Worm (Caenorhabditis elegans) whole organism, L4 larva: ENCODE results near the gene T03D8.6.

Experiments
- D1046.2 ChIP-seq: fragments of 200-800 bp; sonication (Bioruptor generic); IDR thresholded peaks from 2 replicates; pipeline ENCODE4 v1.3.6; 2022; ENCODE audit warnings: missing genetic modification characterization, missing compliant biosample characterization
- F10B5.3 ChIP-seq: sonication (generic microtip); optimal IDR thresholded peaks from 2 replicates; lab custom pipeline; 2016; ENCODE audit warnings: mild to moderate bottlenecking, missing genetic modification characterization, missing compliant biosample characterization
- F26F4.8 ChIP-seq: fragments of 200-800 bp; sonication (Bioruptor generic); conservative IDR thresholded peaks from 2 replicates; pipeline ENCODE4 v1.3.6; 2022; ENCODE audit warnings: missing genetic modification characterization, missing compliant biosample characterization
- F37D6.2 ChIP-seq: sonication (generic microtip); optimal IDR thresholded peaks from 2 replicates; lab custom pipeline; 2016; ENCODE audit warnings: mild to moderate bottlenecking, missing genetic modification characterization, missing compliant biosample characterization
- F44E2.7 ChIP-seq: fragments of 200-800 bp; sonication (Bioruptor generic); IDR thresholded peaks from 2 replicates; pipeline ENCODE4 v2.1.2; 2022; ENCODE audit warnings: missing genetic modification characterization, missing compliant biosample characterization
- R02D3.7 ChIP-seq: fragments of 150-350 bp; sonication (generic microtip); optimal IDR thresholded peaks from 3 replicates; lab custom pipeline; 2014; ENCODE audit warnings: missing biosample characterization, missing genetic modification characterization
- Y105C5A.15 ChIP-seq: fragments of 200-800 bp; sonication (Bioruptor generic); IDR thresholded peaks from 2 replicates; pipeline ENCODE4 v1.3.6; 2022; ENCODE audit warnings: missing genetic modification characterization, missing compliant biosample characterization
- Y48G9A.11 ChIP-seq: fragments of 200-800 bp; sonication (Bioruptor generic); IDR thresholded peaks from 2 replicates; pipeline ENCODE4 v1.3.6; 2022; ENCODE audit warnings: missing genetic modification reagents, missing genetic modification characterization, missing compliant biosample characterization
- ZK337.2 ChIP-seq: fragments of 200-800 bp; sonication (Bioruptor generic); IDR thresholded peaks from 2 replicates; pipeline ENCODE4 v1.3.6; 2022; ENCODE audit warnings: missing genetic modification reagents, missing genetic modification characterization, missing compliant biosample characterization
- aha-1 ChIP-seq: fragments of 150-350 bp; peaks from one replicate; lab custom pipeline; 2014; ENCODE audit warnings: missing biosample characterization, missing genetic modification characterization
- ceh-20 ChIP-seq: fragments of 200-800 bp; sonication (Bioruptor generic); IDR thresholded peaks from 2 replicates; pipeline ENCODE4 v1.3.6; 2022; ENCODE audit warnings: missing genetic modification reagents, missing genetic modification characterization, missing compliant biosample characterization
- ceh-28 ChIP-seq: fragments of 150-350 bp; optimal IDR thresholded peaks from 2 replicates; lab custom pipeline; 2014; ENCODE audit warnings: missing biosample characterization, missing genetic modification reagents, missing genetic modification characterization
- ceh-62 ChIP-seq: sonication (generic microtip); optimal IDR thresholded peaks from 2 replicates; lab custom pipeline; 2017; ENCODE audit warnings: missing biosample characterization, missing genetic modification characterization
- ceh-82 ChIP-seq: sonication (generic microtip); optimal IDR thresholded peaks from 2 replicates; lab custom pipeline; 2017; ENCODE audit warnings: missing biosample characterization, missing genetic modification characterization
- dpl-1 ChIP-seq: fragments of 150-350 bp; optimal IDR thresholded peaks from 2 replicates; lab custom pipeline; 2014; ENCODE audit warnings: missing biosample characterization, missing genetic modification reagents, missing genetic modification characterization
- dve-1 ChIP-seq: sonication (generic microtip); optimal IDR thresholded peaks from 2 replicates; lab custom pipeline; 2017; ENCODE audit warnings: antibody characterized with exemption, mild to moderate bottlenecking, missing genetic modification characterization, missing compliant biosample characterization; ENCODE audit not compliant: insufficient read depth
- egl-43 ChIP-seq: fragments of 200-800 bp; sonication (Bioruptor generic); IDR thresholded peaks from 2 replicates; pipeline ENCODE4 v1.3.6; 2022; ENCODE audit warnings: missing genetic modification reagents, missing genetic modification characterization, missing compliant biosample characterization
- fos-1 ChIP-seq: fragments of 150-350 bp; optimal IDR thresholded peaks from 2 replicates; lab custom pipeline; 2014; ENCODE audit warnings: missing biosample characterization, missing genetic modification characterization
- hlh-30 ChIP-seq: sonication (generic microtip); optimal IDR thresholded peaks from 2 replicates; lab custom pipeline; 2017; ENCODE audit warnings: antibody characterized with exemption, mild to moderate bottlenecking, missing genetic modification characterization, missing compliant biosample characterization; ENCODE audit not compliant: insufficient read depth
- lim-7 ChIP-seq: fragments of 200-800 bp; sonication (Bioruptor generic); IDR thresholded peaks from 2 replicates; pipeline ENCODE4 v1.3.6; 2022; ENCODE audit warnings: missing genetic modification characterization, missing compliant biosample characterization
- lin-15B ChIP-seq: fragments of 150-350 bp; sonication (generic microtip); optimal IDR thresholded peaks from 3 replicates; lab custom pipeline; 2014; ENCODE audit warnings: missing biosample characterization, missing genetic modification characterization
- lin-39 ChIP-seq: fragments of 150-350 bp; optimal IDR thresholded peaks from 2 replicates; lab custom pipeline; 2014; ENCODE audit warnings: missing biosample characterization, missing genetic modification reagents, missing genetic modification characterization
- mep-1 ChIP-seq: fragments of 150-350 bp; sonication (generic microtip); optimal IDR thresholded peaks from 3 replicates; lab custom pipeline; 2014; ENCODE audit warnings: missing biosample characterization, missing genetic modification characterization
- mes-2 ChIP-seq: sonication (generic microtip); optimal IDR thresholded peaks from 2 replicates; lab custom pipeline; 2016; ENCODE audit warnings: missing genotype, mild to moderate bottlenecking, missing genetic modification characterization, missing compliant biosample characterization; ENCODE audit not compliant: poor library complexity, severe bottlenecking
- mxl-3 ChIP-seq: fragments of 200-800 bp; sonication (Bioruptor generic); optimal IDR thresholded peaks from 2 replicates; lab custom pipeline; 2018; ENCODE audit warnings: mild to moderate bottlenecking, missing genetic modification characterization, missing compliant biosample characterization
- nhr-11 ChIP-seq: fragments of 150-350 bp; optimal IDR thresholded peaks from 2 replicates; lab custom pipeline; 2014; ENCODE audit warnings: missing biosample characterization, missing genetic modification characterization
- nhr-111 ChIP-seq: fragments of 200-800 bp; sonication (Bioruptor generic); optimal IDR thresholded peaks from 2 replicates; lab custom pipeline; 2018; ENCODE audit warnings: mild to moderate bottlenecking, missing genetic modification characterization, missing compliant biosample characterization
- nhr-41 ChIP-seq: fragments of 200-800 bp; sonication (Bioruptor generic); IDR thresholded peaks from 2 replicates; pipeline ENCODE4 v1.3.6; 2022; ENCODE audit warnings: missing genetic modification reagents, missing genetic modification characterization, missing compliant biosample characterization
- nhr-76 ChIP-seq: fragments of 150-350 bp; optimal IDR thresholded peaks from 2 replicates; lab custom pipeline; 2014; ENCODE audit warnings: missing biosample characterization, missing genetic modification characterization
- php-3 ChIP-seq: fragments of 200-800 bp; sonication (Bioruptor generic); IDR thresholded peaks from 2 replicates; pipeline ENCODE4 v1.3.6; 2022; ENCODE audit warnings: missing genetic modification reagents, missing genetic modification characterization, missing compliant biosample characterization
- pqm-1 ChIP-seq: sonication (generic microtip); optimal IDR thresholded peaks from 2 replicates; lab custom pipeline; 2017; ENCODE audit warnings: missing biosample characterization, missing genetic modification characterization
- rbr-2 ChIP-seq: sonication (generic microtip); optimal IDR thresholded peaks from 2 replicates; lab custom pipeline; 2016; ENCODE audit warnings: missing genotype, missing genetic modification characterization, missing compliant biosample characterization
- saeg-2 ChIP-seq: fragments of 200-800 bp; sonication (Bioruptor generic); IDR thresholded peaks from 2 replicates; pipeline ENCODE4 v1.3.6; 2022; ENCODE audit warnings: missing genetic modification reagents, missing genetic modification characterization, missing compliant biosample characterization
- sdz-12 ChIP-seq: fragments of 200-800 bp; sonication (Bioruptor generic); optimal IDR thresholded peaks from 2 replicates; lab custom pipeline; 2018; ENCODE audit warnings: mild to moderate bottlenecking, missing genetic modification characterization, missing compliant biosample characterization
- tra-1 ChIP-seq: fragments of 200-800 bp; sonication (Bioruptor generic); IDR thresholded peaks from 2 replicates; pipeline ENCODE4 v1.3.6; 2022; ENCODE audit warnings: missing genetic modification reagents, missing genetic modification characterization, missing compliant biosample characterization
- unc-62 ChIP-seq, 3 experiments: fragments of 150-350 bp in 1 of 3; sonication (generic microtip); optimal IDR thresholded peaks in 2 of 3; peaks in 1 of 3; 1 replicate in 1 of 3; 2 replicates in 2 of 3; lab custom pipeline; 2014 to 2017; ENCODE audit warnings: missing biosample characterization in 3 of 3, missing genetic modification characterization in 3 of 3, missing genetic modification reagents in 3 of 3, missing genotype in 1 of 3
- vab-7 ChIP-seq: fragments of 200-800 bp; sonication (Bioruptor generic); IDR thresholded peaks from 2 replicates; pipeline ENCODE4 v1.3.6; 2022; ENCODE audit warnings: missing genetic modification reagents, missing genetic modification characterization, missing compliant biosample characterization
- zip-11 ChIP-seq: fragments of 200-800 bp; sonication (Bioruptor generic); IDR thresholded peaks from 2 replicates; pipeline ENCODE4 v1.3.6; 2022; ENCODE audit warnings: missing genetic modification characterization, missing compliant biosample characterization
- ztf-11 ChIP-seq: fragments of 150-350 bp; optimal IDR thresholded peaks from 2 replicates; lab custom pipeline; 2014; ENCODE audit warnings: missing biosample characterization, missing genetic modification characterization
- ztf-7 ChIP-seq: fragments of 150-350 bp; optimal IDR thresholded peaks from 2 replicates; lab custom pipeline; 2014; ENCODE audit warnings: missing biosample characterization, missing genetic modification characterization

Gene T03D8.6

ce11 chrV:20828820-20829219 lies 8.7 kb upstream of the T03D8.6 start, which contains the start of gene sbt-1 (continued):
- no peak for TF ChIP-seq lin-39
- TF ChIP-seq rbr-2 (tag; lab: Kevin White, UChicago), result peak; percentile 63
- peak; percentile 30 for TF ChIP-seq ceh-28 (tag; lab: Kevin White, UChicago)
- peak; percentile 39 for TF ChIP-seq mes-2 (tag; lab: Kevin White, UChicago)
- no peak for TF ChIP-seq sdz-12 (GFP tag; lab: Kevin White, UChicago)
- no peak for TF ChIP-seq dpl-1 (GFP tag; lab: Kevin White, UChicago)
- TF ChIP-seq egl-43 (GFP tag; lab: Robert Waterston, UW), result 0 out of 2 replicates have a peak, but pooled peaks have one; percentile 42
- TF ChIP-seq, all 104 proteins: peak for 18

DNA sequence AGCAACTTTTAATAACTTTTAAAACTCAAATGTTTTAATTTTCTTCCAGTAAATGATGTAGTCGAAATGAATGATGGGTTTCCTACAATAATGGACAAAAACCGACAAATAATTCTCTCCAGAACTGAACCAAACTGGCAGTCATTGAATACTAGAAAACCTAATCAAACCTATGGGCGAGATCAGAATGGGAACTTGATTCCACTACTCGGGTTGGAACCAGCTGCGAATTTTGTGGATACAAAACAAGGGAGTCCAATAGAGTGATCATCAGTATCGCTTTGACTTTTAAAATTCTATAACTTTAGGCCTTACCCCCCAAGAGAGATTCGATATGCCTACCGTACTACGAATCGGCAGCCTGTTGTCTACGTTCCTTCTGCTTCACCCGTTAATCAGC lies 6.5 kb upstream of the T03D8.6 start:
- TF ChIP-seq unc-62 (GFP tag; optimal IDR thresholded peaks at IDR 0.05 in 1 of 2; lab: Kevin White, UChicago) (peak in 1 of 2 experiments; percentile 81), unc-62 (tag; optimal IDR thresholded peaks at IDR 0.05; lab: Kevin White, UChicago) (no peak), aha-1 (tag; lab: Kevin White, UChicago) (peak; percentile 73), fos-1 (tag; lab: Kevin White, UChicago) (no peak)
- TF ChIP-seq, all 104 proteins: peak for 2

- no peak for TF ChIP-seq Y105C5A.15
- no peak for TF ChIP-seq Y48G9A.11 (GFP tag; lab: Robert Waterston, UW)
- no peak for TF ChIP-seq php-3 (GFP tag; lab: Robert Waterston, UW)
- TF ChIP-seq F26F4.8 (GFP tag; lab: Robert Waterston, UW), result no peak
- no peak for TF ChIP-seq zip-11
- TF ChIP-seq F10B5.3, result no peak
- no peak for TF ChIP-seq R02D3.7 (tag; lab: Kevin White, UChicago)
- no peak for TF ChIP-seq nhr-11 (tag; lab: Kevin White, UChicago)
- TF ChIP-seq aha-1 (tag; lab: Kevin White, UChicago), result no peak
- TF ChIP-seq nhr-76 (tag; lab: Kevin White, UChicago), result no peak
- no peak for TF ChIP-seq lin-15B (tag; lab: Kevin White, UChicago)
- no peak for TF ChIP-seq ceh-62 (tag; lab: Kevin White, UChicago)
- no peak for TF ChIP-seq saeg-2
- no peak for TF ChIP-seq ZK337.2 (GFP tag; lab: Robert Waterston, UW)
- no peak for TF ChIP-seq tra-1
- TF ChIP-seq vab-7 (GFP tag; lab: Robert Waterston, UW), result no peak
- no peak for TF ChIP-seq dve-1
Observed at ce11 chrV:20824962-20825609, 5.0 kb upstream of the T03D8.6 start, which contains the start of the genes gcy-22 and grl-14. gcy-22 (minus strand) TSS chrV:20825062. grl-14 (plus strand) TSS chrV:20825559.

DNA sequence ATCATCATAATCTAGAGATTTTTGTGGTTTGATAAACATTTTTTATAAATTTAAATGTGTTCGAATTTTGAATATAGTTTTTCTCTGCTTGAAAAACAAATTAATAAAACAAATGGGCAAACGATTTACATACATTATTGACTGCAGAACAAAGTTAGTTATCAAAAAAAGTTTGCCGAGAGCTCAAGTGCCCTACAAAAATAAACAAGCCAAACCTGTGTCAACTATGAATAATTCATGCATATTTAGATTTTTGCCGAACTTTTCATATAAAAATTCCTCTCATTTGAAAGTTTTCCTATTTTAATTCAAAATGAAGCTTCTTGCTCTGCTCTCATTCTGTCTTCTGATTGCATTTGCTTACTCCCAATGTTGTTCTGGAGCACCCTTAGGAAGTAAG lies 4.3 kb downstream of the T03D8.6 start, which contains the start of gene sshk-1:
Gene sshk-1, plus strand, starts transcription at position 301 of the 400 bp plus-strand sequence.
- TF ChIP-seq dve-1 (no peak), nhr-76 (tag; lab: Kevin White, UChicago) (no peak), ztf-11 (tag; lab: Kevin White, UChicago) (no peak), zip-11 (no peak), php-3 (GFP tag; lab: Robert Waterston, UW) (no peak), egl-43 (GFP tag; lab: Robert Waterston, UW) (no peak), nhr-111 (GFP tag; lab: Kevin White, UChicago) (no peak), nhr-41 (GFP tag; lab: Robert Waterston, UW) (no peak), hlh-30 (tag; lab: Kevin White, UChicago) (no peak), ceh-82 (no peak), F37D6.2 (no peak), ceh-20 (GFP tag; lab: Robert Waterston, UW) (no peak), lim-7 (no peak), D1046.2 (no peak), mxl-3 (no peak), F44E2.7 (no peak), pqm-1 (tag; lab: Kevin White, UChicago) (no peak), ztf-7 (no peak), mep-1 (tag; lab: Kevin White, UChicago) (no peak)
